Worm (Caenorhabditis elegans) whole organism, midembryonic: ENCODE measurements around the gene dpy-8.

Experiments
- T22C8.4 ChIP-seq: fragments of 200-800 bp; sonication (Bioruptor generic); IDR thresholded peaks from 2 replicates; pipeline ENCODE4 v1.3.6; 2022; ENCODE audit warnings: missing genetic modification characterization, missing compliant biosample characterization
- cog-1 ChIP-seq: sonication (generic microtip); optimal IDR thresholded peaks from 2 replicates; lab custom pipeline; 2016; ENCODE audit warnings: missing genetic modification characterization, missing compliant biosample characterization
- flt-1 ChIP-seq: fragments of 200-800 bp; sonication (Bioruptor generic); IDR thresholded peaks from 2 replicates; pipeline ENCODE4 v1.3.6; 2022; ENCODE audit warnings: missing genetic modification characterization, missing compliant biosample characterization
- klf-2 ChIP-seq: fragments of 200-800 bp; sonication (Bioruptor generic); conservative IDR thresholded peaks from 2 replicates; pipeline ENCODE4 v1.3.6; 2022; ENCODE audit warnings: missing genetic modification reagents, missing genetic modification characterization, missing compliant biosample characterization
- med-1 ChIP-seq: sonication (generic microtip); optimal IDR thresholded peaks from 2 replicates; lab custom pipeline; 2017; ENCODE audit warnings: missing genetic modification characterization, mild to moderate bottlenecking, missing compliant biosample characterization, antibody characterized with exemption, missing genetic modification reagents; ENCODE audit not compliant: insufficient read depth
- ref-1 ChIP-seq: fragments of 200-800 bp; sonication (Bioruptor generic); conservative IDR thresholded peaks from 2 replicates; pipeline ENCODE4 v1.3.6; 2022; ENCODE audit warnings: missing genetic modification reagents, missing genetic modification characterization, missing compliant biosample characterization
- tab-1 ChIP-seq: fragments of 200-800 bp; sonication (Bioruptor generic); IDR thresholded peaks from 2 replicates; pipeline ENCODE4 v1.3.6; 2022; ENCODE audit warnings: missing genetic modification characterization, missing compliant biosample characterization
- ztf-23 ChIP-seq: fragments of 200-800 bp; sonication (Bioruptor generic); IDR thresholded peaks from 2 replicates; pipeline ENCODE4 v1.3.6; 2022; ENCODE audit warnings: missing genetic modification reagents, missing genetic modification characterization, missing compliant biosample characterization
- ztf-29 ChIP-seq: fragments of 200-800 bp; sonication (Bioruptor generic); IDR thresholded peaks from 2 replicates; pipeline ENCODE4 v1.3.6; 2022; ENCODE audit warnings: missing genetic modification reagents, missing genetic modification characterization, missing compliant biosample characterization

DNA sequence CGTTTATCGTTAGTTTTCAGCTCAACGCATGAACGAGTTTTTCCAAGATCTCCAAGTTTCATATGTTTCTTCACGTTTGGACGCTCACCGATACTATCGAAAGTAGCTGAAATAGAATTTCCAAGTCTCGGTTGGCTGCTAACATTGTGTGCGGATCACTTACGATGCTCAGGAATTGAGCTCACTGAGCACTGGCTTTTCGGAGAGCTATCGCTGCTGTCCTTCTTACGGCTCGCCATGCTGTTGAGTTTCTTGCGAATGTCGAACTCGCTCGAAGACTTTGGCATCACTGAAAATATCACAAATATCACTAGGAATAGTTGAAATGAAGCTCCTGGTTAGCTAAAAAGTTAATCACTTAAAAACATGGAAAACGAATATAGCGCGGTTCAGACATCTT lies 1.6 kb upstream of the dpy-8 start:
- TF ChIP-seq flt-1 (GFP tag; lab: Robert Waterston, UW) (no peak), med-1 (GFP tag; lab: Kevin White, UChicago) (no peak), ref-1 (no peak), T22C8.4 (GFP tag; lab: Robert Waterston, UW) (no peak), cog-1 (no peak), ztf-23 (no peak), ztf-29 (no peak), tab-1 (GFP tag; lab: Robert Waterston, UW) (no peak), klf-2 (no peak)
